Fruit fly (Drosophila melanogaster): ENCODE results near the gene S6k.

S6k gene

dm6 chr3L:5813016-5813415 lies 2.3 kb upstream of the S6k start, which contains the start of gene mad2 (continued):
- peak; percentile 28 for TF ChIP-seq Nf-YC (tag; optimal IDR thresholded peaks at IDR 0.05)
- peak; percentile 46 for TF ChIP-seq CG11504 (tag; optimal IDR thresholded peaks at IDR 0.05)
- peak; percentile 93 for TF ChIP-seq Ets65A (GFP tag)
- TF ChIP-seq Jarid2 (GFP tag; optimal IDR thresholded peaks at IDR 0.05) = no peak
- TF ChIP-seq Abd-B (GFP tag; optimal IDR thresholded peaks at IDR 0.05) = peak; percentile 6
- TF ChIP-seq CG15479 (GFP tag; optimal IDR thresholded peaks at IDR 0.05) = peak; percentile 85
- TF ChIP-seq CG2889 (GFP tag; IDR thresholded peaks at IDR 0.05) = no peak
- TF ChIP-seq fu2 (GFP tag; optimal IDR thresholded peaks at IDR 0.05) = no peak
- TF ChIP-seq MBD-R2 (GFP tag; IDR thresholded peaks at IDR 0.05) = peak; percentile 65
- TF ChIP-seq NC2β (GFP tag; optimal IDR thresholded peaks at IDR 0.05) = peak; percentile 34
- TF ChIP-seq pho (GFP tag; optimal IDR thresholded peaks at IDR 0.05) = peak; percentile 56
- TF ChIP-seq PHDP (tag; optimal IDR thresholded peaks at IDR 0.05) = peak; percentile 23
- TF ChIP-seq sens-2 (GFP tag; IDR thresholded peaks at IDR 0.05) = no peak
- no peak for TF ChIP-seq TFAM (GFP tag; optimal IDR thresholded peaks at IDR 0.05)
- no peak for TF ChIP-seq repo (GFP tag; optimal IDR thresholded peaks at IDR 0.05)
- 0 out of 2 replicates have a peak, but pooled peaks have one; percentile 20 for TF ChIP-seq Xrp1 (GFP tag; IDR thresholded peaks at IDR 0.05)
- no peak for TF ChIP-seq p53 (GFP tag; optimal IDR thresholded peaks at IDR 0.05)
- TF ChIP-seq CG8290 (GFP tag; optimal IDR thresholded peaks at IDR 0.05) = no peak
- TF ChIP-seq CG8290 (tag; optimal IDR thresholded peaks at IDR 0.05) = peak in 1 of 2 experiments; percentile 92
- TF ChIP-seq CG17359 (tag; optimal IDR thresholded peaks at IDR 0.05) = no peak
- TF ChIP-seq Optix (GFP tag; IDR thresholded peaks at IDR 0.05) = no peak
- TF ChIP-seq zfh1 (GFP tag; IDR thresholded peaks at IDR 0.05) = 0 out of 3 replicates have a peak, but pooled peaks have one; percentile 21
- TF ChIP-seq CG14050 (GFP tag; IDR thresholded peaks at IDR 0.05) = no peak
- peak; percentile 45; the same call in 1 of the 3 replicates for TF ChIP-seq Dbx (GFP tag; IDR thresholded peaks at IDR 0.05)
- TF ChIP-seq HLH3B (GFP tag; IDR thresholded peaks at IDR 0.05) = no peak
- TF ChIP-seq klu (GFP tag; IDR thresholded peaks at IDR 0.05) = no peak
- TF ChIP-seq CG17912 (GFP tag; optimal IDR thresholded peaks at IDR 0.05) = no peak
- TF ChIP-seq CG32772 (GFP tag; IDR thresholded peaks at IDR 0.05) = no peak
- no peak for TF ChIP-seq CG4282 (GFP tag; optimal IDR thresholded peaks at IDR 0.05)
- TF ChIP-seq tap (tag; optimal IDR thresholded peaks at IDR 0.05) = no peak
- TF ChIP-seq CG15601 (tag; optimal IDR thresholded peaks at IDR 0.05) = peak; percentile 54
- no peak for TF ChIP-seq Hey (tag; optimal IDR thresholded peaks at IDR 0.05)
- peak; percentile 17 for TF ChIP-seq CG10462 (GFP tag; optimal IDR thresholded peaks at IDR 0.05)
- no peak for TF ChIP-seq h (optimal IDR thresholded peaks at IDR 0.05)
- no peak for TF ChIP-seq CG12219 (GFP tag; optimal IDR thresholded peaks at IDR 0.05)
- TF ChIP-seq Sox100B (GFP tag; optimal IDR thresholded peaks at IDR 0.05) = no peak
- 0 out of 2 replicates have a peak, but pooled peaks have one; percentile 19 for TF ChIP-seq CG14441 (GFP tag; IDR thresholded peaks at IDR 0.05)
- no peak for TF ChIP-seq D19B (GFP tag; optimal IDR thresholded peaks at IDR 0.05)
- peak; percentile 35 for TF ChIP-seq CG13424 (tag; optimal IDR thresholded peaks at IDR 0.05)
- TF ChIP-seq CG2875 (GFP tag; optimal IDR thresholded peaks at IDR 0.05) = no peak
- TF ChIP-seq sug (tag; optimal IDR thresholded peaks at IDR 0.05) = peak; percentile 25
- TF ChIP-seq Mad (GFP tag; optimal IDR thresholded peaks at IDR 0.05) = peak; percentile 47
- TF ChIP-seq org-1 (GFP tag; optimal IDR thresholded peaks at IDR 0.05) = no peak
- TF ChIP-seq CG9876 (GFP tag; optimal IDR thresholded peaks at IDR 0.05) = peak; percentile 15
- no peak for TF ChIP-seq wdn (GFP tag; IDR thresholded peaks at IDR 0.05)
- 0 out of 2 replicates have a peak, but pooled peaks have one; percentile 18 for TF ChIP-seq cas (GFP tag; IDR thresholded peaks at IDR 0.05)
- TF ChIP-seq sob (GFP tag; IDR thresholded peaks at IDR 0.05) = 0 out of 2 replicates have a peak, but pooled peaks have one; percentile 38
- peak; percentile 98 for TF ChIP-seq pzg (GFP tag; optimal IDR thresholded peaks at IDR 0.05)
- peak; percentile 69 for TF ChIP-seq CG3847 (GFP tag; IDR thresholded peaks at IDR 0.05)
- TF ChIP-seq CG7987 (GFP tag; optimal IDR thresholded peaks at IDR 0.05) = peak; percentile 9
- TF ChIP-seq CG9797 (GFP tag; optimal IDR thresholded peaks at IDR 0.05) = peak; percentile 92
- TF ChIP-seq CG18619 (GFP tag; optimal IDR thresholded peaks at IDR 0.05) = no peak
- no peak for TF ChIP-seq NfI (GFP tag; optimal IDR thresholded peaks at IDR 0.05)

Measured in whole organism, embryonic.